Worm (Caenorhabditis elegans) whole organism, L4 larva: ENCODE measurements around the gene gtf-2H4.

Experiments
- F37D6.2 ChIP-seq: sonication (generic microtip); optimal IDR thresholded peaks from 2 replicates; lab custom pipeline; 2016; ENCODE audit warnings: mild to moderate bottlenecking, missing genetic modification characterization, missing compliant biosample characterization
- F44E2.7 ChIP-seq: fragments of 200-800 bp; sonication (Bioruptor generic); IDR thresholded peaks from 2 replicates; pipeline ENCODE4 v2.1.2; 2022; ENCODE audit warnings: missing genetic modification characterization, missing compliant biosample characterization
- R02D3.7 ChIP-seq: fragments of 150-350 bp; sonication (generic microtip); optimal IDR thresholded peaks from 3 replicates; lab custom pipeline; 2014; ENCODE audit warnings: missing biosample characterization, missing genetic modification characterization
- T26A8.4 ChIP-seq: fragments of 200-800 bp; sonication (Bioruptor generic); IDR thresholded peaks from 2 replicates; pipeline ENCODE4 v1.3.6; 2022; ENCODE audit warnings: missing genetic modification characterization, missing compliant biosample characterization
- Y105C5A.15 ChIP-seq: fragments of 200-800 bp; sonication (Bioruptor generic); IDR thresholded peaks from 2 replicates; pipeline ENCODE4 v1.3.6; 2022; ENCODE audit warnings: missing genetic modification characterization, missing compliant biosample characterization
- Y48G9A.11 ChIP-seq: fragments of 200-800 bp; sonication (Bioruptor generic); IDR thresholded peaks from 2 replicates; pipeline ENCODE4 v1.3.6; 2022; ENCODE audit warnings: missing genetic modification reagents, missing genetic modification characterization, missing compliant biosample characterization
- Y5F2A.4 ChIP-seq: fragments of 200-800 bp; sonication (Bioruptor generic); optimal IDR thresholded peaks from 2 replicates; lab custom pipeline; 2018; ENCODE audit warnings: mild to moderate bottlenecking, missing genetic modification characterization, missing compliant biosample characterization
- ZK546.5 ChIP-seq, 2 experiments: sonication (generic microtip); optimal IDR thresholded peaks; 2 replicates each; lab custom pipeline; 2017; ENCODE audit warnings: missing biosample characterization in 2 of 2, missing genetic modification characterization in 2 of 2
- aly-2 ChIP-seq: sonication (generic microtip); optimal IDR thresholded peaks from 2 replicates; lab custom pipeline; 2018; ENCODE audit warnings: missing biosample characterization, missing genetic modification characterization
- ceh-20 ChIP-seq: fragments of 200-800 bp; sonication (Bioruptor generic); IDR thresholded peaks from 2 replicates; pipeline ENCODE4 v1.3.6; 2022; ENCODE audit warnings: missing genetic modification reagents, missing genetic modification characterization, missing compliant biosample characterization
- ceh-32 ChIP-seq: sonication (generic microtip); optimal IDR thresholded peaks from 2 replicates; lab custom pipeline; 2016; ENCODE audit warnings: mild to moderate bottlenecking, missing genetic modification characterization, missing compliant biosample characterization; ENCODE audit not compliant: poor library complexity
- ceh-44 ChIP-seq: fragments of 200-800 bp; sonication (Bioruptor generic); IDR thresholded peaks from 2 replicates; pipeline ENCODE4 v1.3.6; 2022; ENCODE audit warnings: missing genetic modification reagents, missing genetic modification characterization, missing compliant biosample characterization
- ces-1 ChIP-seq: fragments of 150-350 bp; sonication (generic microtip); optimal IDR thresholded peaks from 4 replicates; lab custom pipeline; 2014; ENCODE audit warnings: missing biosample characterization, missing genetic modification reagents, missing genetic modification characterization
- daf-12 ChIP-seq: fragments of 150-350 bp; optimal IDR thresholded peaks from 2 replicates; lab custom pipeline; 2014; ENCODE audit warnings: missing biosample characterization, missing genetic modification reagents, missing genetic modification characterization
- daf-8 ChIP-seq: fragments of 200-800 bp; sonication (Bioruptor generic); IDR thresholded peaks from 2 replicates; pipeline ENCODE4 v1.3.6; 2022; ENCODE audit warnings: missing genetic modification characterization, missing compliant biosample characterization
- dmd-9 ChIP-seq: fragments of 200-800 bp; sonication (Bioruptor generic); IDR thresholded peaks from 2 replicates; pipeline ENCODE4 v1.3.6; 2022; ENCODE audit warnings: missing genetic modification reagents, missing genetic modification characterization, missing compliant biosample characterization
- dpl-1 ChIP-seq: fragments of 150-350 bp; optimal IDR thresholded peaks from 2 replicates; lab custom pipeline; 2014; ENCODE audit warnings: missing biosample characterization, missing genetic modification reagents, missing genetic modification characterization
- dve-1 ChIP-seq: sonication (generic microtip); optimal IDR thresholded peaks from 2 replicates; lab custom pipeline; 2017; ENCODE audit warnings: antibody characterized with exemption, mild to moderate bottlenecking, missing genetic modification characterization, missing compliant biosample characterization; ENCODE audit not compliant: insufficient read depth
- egl-27 ChIP-seq: sonication (generic microtip); optimal IDR thresholded peaks from 3 replicates; lab custom pipeline; 2017; ENCODE audit warnings: missing biosample characterization, missing genetic modification reagents, missing genetic modification characterization
- hlh-11 ChIP-seq: fragments of 200-800 bp; sonication (Bioruptor generic); optimal IDR thresholded peaks from 2 replicates; lab custom pipeline; 2018; ENCODE audit warnings: mild to moderate bottlenecking, missing genetic modification characterization, missing compliant biosample characterization
- hlh-30 ChIP-seq: sonication (generic microtip); optimal IDR thresholded peaks from 2 replicates; lab custom pipeline; 2017; ENCODE audit warnings: antibody characterized with exemption, mild to moderate bottlenecking, missing genetic modification characterization, missing compliant biosample characterization; ENCODE audit not compliant: insufficient read depth
- lin-13 ChIP-seq: fragments of 150-350 bp; optimal IDR thresholded peaks from 2 replicates; lab custom pipeline; 2014; ENCODE audit warnings: missing biosample characterization, missing genetic modification reagents, missing genetic modification characterization
- lsy-2 ChIP-seq, 2 experiments: fragments of 150-350 bp in 1 of 2; sonication (generic microtip) in 1 of 2; optimal IDR thresholded peaks; 2 replicates each; lab custom pipeline; 2014 to 2017; ENCODE audit warnings: missing biosample characterization in 2 of 2, missing genetic modification characterization in 2 of 2
- mxl-3 ChIP-seq: fragments of 200-800 bp; sonication (Bioruptor generic); optimal IDR thresholded peaks from 2 replicates; lab custom pipeline; 2018; ENCODE audit warnings: mild to moderate bottlenecking, missing genetic modification characterization, missing compliant biosample characterization
- nhr-10 ChIP-seq: fragments of 150-350 bp; optimal IDR thresholded peaks from 2 replicates; lab custom pipeline; 2014; ENCODE audit warnings: missing biosample characterization, missing genetic modification characterization
- nhr-237 ChIP-seq: sonication (generic microtip); optimal IDR thresholded peaks from 2 replicates; lab custom pipeline; 2017; ENCODE audit warnings: missing biosample characterization, missing genetic modification characterization
- nhr-25 ChIP-seq: sonication (generic microtip); optimal IDR thresholded peaks from 2 replicates; lab custom pipeline; 2017; ENCODE audit warnings: missing genetic modification characterization, mild to moderate bottlenecking, missing compliant biosample characterization, antibody characterized with exemption, moderate library complexity, borderline replicate concordance; ENCODE audit not compliant: insufficient read depth
- nhr-28 ChIP-seq: fragments of 150-350 bp; optimal IDR thresholded peaks from 2 replicates; lab custom pipeline; 2014; ENCODE audit warnings: missing biosample characterization, missing genetic modification characterization
- nhr-41 ChIP-seq: fragments of 200-800 bp; sonication (Bioruptor generic); IDR thresholded peaks from 2 replicates; pipeline ENCODE4 v1.3.6; 2022; ENCODE audit warnings: missing genetic modification reagents, missing genetic modification characterization, missing compliant biosample characterization
- nhr-6 ChIP-seq: fragments of 150-350 bp; optimal IDR thresholded peaks from 2 replicates; lab custom pipeline; 2014; ENCODE audit warnings: missing biosample characterization, missing genetic modification characterization
- nhr-76 ChIP-seq: fragments of 150-350 bp; optimal IDR thresholded peaks from 2 replicates; lab custom pipeline; 2014; ENCODE audit warnings: missing biosample characterization, missing genetic modification characterization
- php-3 ChIP-seq: fragments of 200-800 bp; sonication (Bioruptor generic); IDR thresholded peaks from 2 replicates; pipeline ENCODE4 v1.3.6; 2022; ENCODE audit warnings: missing genetic modification reagents, missing genetic modification characterization, missing compliant biosample characterization
- pqm-1 ChIP-seq: sonication (generic microtip); optimal IDR thresholded peaks from 2 replicates; lab custom pipeline; 2017; ENCODE audit warnings: missing biosample characterization, missing genetic modification characterization
- skn-1 ChIP-seq: fragments of 150-350 bp; optimal IDR thresholded peaks from 2 replicates; lab custom pipeline; 2014; ENCODE audit warnings: missing biosample characterization, missing genetic modification characterization
- snpc-1.2 ChIP-seq: fragments of 200-800 bp; sonication (Bioruptor generic); IDR thresholded peaks from 2 replicates; pipeline ENCODE4 v1.3.6; 2022; ENCODE audit warnings: missing genetic modification reagents, missing genetic modification characterization, missing compliant biosample characterization
- tag-97 ChIP-seq: fragments of 200-800 bp; sonication (Bioruptor generic); IDR thresholded peaks from 2 replicates; pipeline ENCODE4 v1.3.6; 2022; ENCODE audit warnings: missing genetic modification characterization, missing compliant biosample characterization
- tra-1 ChIP-seq: fragments of 200-800 bp; sonication (Bioruptor generic); IDR thresholded peaks from 2 replicates; pipeline ENCODE4 v1.3.6; 2022; ENCODE audit warnings: missing genetic modification reagents, missing genetic modification characterization, missing compliant biosample characterization
- zag-1 ChIP-seq: fragments of 150-350 bp; optimal IDR thresholded peaks from 2 replicates; lab custom pipeline; 2014; ENCODE audit warnings: missing biosample characterization, missing genetic modification characterization
- zip-11 ChIP-seq: fragments of 200-800 bp; sonication (Bioruptor generic); IDR thresholded peaks from 2 replicates; pipeline ENCODE4 v1.3.6; 2022; ENCODE audit warnings: missing genetic modification characterization, missing compliant biosample characterization

gtf-2H4 gene

ce11 chrIV:15471430-15471829, 18.4 kb upstream of the gtf-2H4 start, which contains the start of gene ntl-11 (continued):
- peak; percentile 84 to 96 for TF ChIP-seq lsy-2 (tag; optimal IDR thresholded peaks at IDR 0.05; lab: Kevin White, UChicago)
- peak; percentile 98 for TF ChIP-seq T26A8.4 (GFP tag; lab: Robert Waterston, UW)
- TF ChIP-seq ceh-44 (GFP tag; lab: Robert Waterston, UW), result no peak
- TF ChIP-seq tag-97 (GFP tag; lab: Robert Waterston, UW), result no peak
- peak; percentile 56 for TF ChIP-seq zag-1 (tag; lab: Kevin White, UChicago)
- peak; percentile 97 for TF ChIP-seq tra-1 (GFP tag; lab: Robert Waterston, UW)
- peak; percentile 66 for TF ChIP-seq Y5F2A.4 (GFP tag; lab: Kevin White, UChicago)
- no peak for TF ChIP-seq zip-11 (GFP tag; lab: Robert Waterston, UW)
- 0 out of 2 replicates have a peak, but pooled peaks have one; percentile 25 for TF ChIP-seq Y105C5A.15 (GFP tag; lab: Robert Waterston, UW)
- TF ChIP-seq R02D3.7 (tag; lab: Kevin White, UChicago), result no peak
- peak; percentile 20 for TF ChIP-seq pqm-1
- TF ChIP-seq ceh-20 (GFP tag; lab: Robert Waterston, UW), result peak; percentile 98
- TF ChIP-seq dve-1 (tag; lab: Kevin White, UChicago), result peak; percentile 99
- 0 out of 2 replicates have a peak, but pooled peaks have one; percentile 52 for TF ChIP-seq nhr-41 (GFP tag; lab: Robert Waterston, UW)
- TF ChIP-seq hlh-30 (tag; lab: Kevin White, UChicago), result peak; percentile 86
- peak; percentile 80 for TF ChIP-seq php-3 (GFP tag; lab: Robert Waterston, UW)
- peak; percentile 93 for TF ChIP-seq nhr-25 (tag; lab: Kevin White, UChicago)
- TF ChIP-seq daf-8 (GFP tag; lab: Robert Waterston, UW), result no peak
- peak; percentile 70 for TF ChIP-seq ceh-32 (tag; lab: Kevin White, UChicago)
- no peak for TF ChIP-seq daf-12 (tag; lab: Kevin White, UChicago)
- TF ChIP-seq mxl-3, result peak; percentile 39
- peak; percentile 96 for TF ChIP-seq lin-13 (GFP tag; lab: Kevin White, UChicago)
- TF ChIP-seq dpl-1 (GFP tag; lab: Kevin White, UChicago), result peak; percentile 90
- TF ChIP-seq F44E2.7 (GFP tag; lab: Robert Waterston, UW), result 0 out of 2 replicates have a peak, but pooled peaks have one; percentile 27
- peak; percentile 99 for TF ChIP-seq snpc-1.2 (GFP tag; lab: Robert Waterston, UW)
- TF ChIP-seq hlh-11 (tag; lab: Kevin White, UChicago), result peak; percentile 94
- TF ChIP-seq F37D6.2 (tag; lab: Kevin White, UChicago), result peak; percentile 95
- TF ChIP-seq nhr-237 (tag; lab: Kevin White, UChicago), result no peak

ce11 chrIV:15444481-15444880, 8.5 kb downstream of the gtf-2H4 start, which contains the start of gene Y73F8A.23:
Gene Y73F8A.23, minus strand, starts transcription at chrIV:15444581.
- TF ChIP-seq ces-1 (GFP tag; lab: Kevin White, UChicago), result no peak
- no peak for TF ChIP-seq aly-2 (tag; lab: Kevin White, UChicago)
- no peak for TF ChIP-seq Y105C5A.15 (GFP tag; lab: Robert Waterston, UW)
- TF ChIP-seq nhr-28, result no peak
- no peak for TF ChIP-seq Y48G9A.11 (GFP tag; lab: Robert Waterston, UW)
- TF ChIP-seq egl-27, result no peak
- TF ChIP-seq nhr-6 (tag; lab: Kevin White, UChicago), result no peak
- TF ChIP-seq dmd-9 (GFP tag; lab: Robert Waterston, UW), result no peak
- TF ChIP-seq ceh-20 (GFP tag; lab: Robert Waterston, UW), result no peak
- TF ChIP-seq pqm-1, result no peak
- no peak for TF ChIP-seq nhr-10
- no peak for TF ChIP-seq ZK546.5 (tag; optimal IDR thresholded peaks at IDR 0.05; lab: Kevin White, UChicago)
- TF ChIP-seq skn-1 (tag; lab: Kevin White, UChicago), result no peak
- no peak for TF ChIP-seq nhr-76 (tag; lab: Kevin White, UChicago)
